Fruit fly (Drosophila melanogaster): Measurements from ENCODE around the gene Vps16B.

DNA sequence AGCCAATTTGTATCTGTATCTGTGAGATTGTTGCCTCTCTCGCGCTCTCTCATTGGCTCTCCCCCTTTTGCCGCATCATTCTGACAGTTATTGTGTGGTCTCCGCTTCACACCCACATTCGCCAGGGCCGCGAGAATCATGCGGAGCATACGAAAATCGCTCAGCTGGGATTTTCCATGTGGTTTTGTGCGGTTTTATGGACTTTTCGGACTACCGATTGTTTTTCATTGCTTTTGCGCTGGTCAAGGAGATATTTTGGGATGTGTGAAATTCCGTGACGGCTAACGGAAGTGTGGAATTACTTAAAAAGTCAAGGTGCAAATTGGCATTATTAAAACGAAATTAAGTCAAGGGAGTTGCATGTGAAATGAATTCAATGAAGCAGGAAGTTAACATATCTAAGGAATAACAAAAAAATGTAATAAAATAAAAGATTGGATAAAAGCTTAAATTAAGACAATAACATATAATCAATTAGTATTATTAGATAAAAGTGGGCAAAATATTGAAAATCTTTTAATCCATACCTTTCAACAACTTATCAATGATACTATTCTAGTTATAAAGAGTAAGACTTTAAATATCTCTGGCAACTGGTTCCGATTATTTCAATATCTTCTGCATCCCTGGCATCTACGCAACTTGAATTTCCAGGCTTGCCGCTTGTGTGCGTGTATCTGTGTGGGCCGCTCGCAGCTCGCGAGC is 44.0 kb downstream of the Vps16B start:
- TF ChIP-seq Dll (optimal IDR thresholded peaks at IDR 0.05) (peak; percentile 83), EcR (GFP tag; optimal IDR thresholded peaks at IDR 0.05) (no peak), usp (GFP tag; optimal IDR thresholded peaks at IDR 0.05) (no peak)

Measured in whole organism.